Fruit fly (Drosophila melanogaster) whole organism, prepupa: Measurements from ENCODE around the gene CG33510.
A peak's percentile ranks its signal among the peaks of the same experiment; 100 is the strongest.

Experiments
- Blimp-1 ChIP-seq: fragments of 200-800 bp; sonication (Bioruptor generic); optimal IDR thresholded peaks from 3 replicates; lab custom pipeline; 2017; ENCODE audit warnings: missing biosample characterization, missing genetic modification characterization, mild to moderate bottlenecking, moderate library complexity, missing genetic modification reagents
- CG10631 ChIP-seq: fragments of 200-800 bp; sonication (Bioruptor generic); optimal IDR thresholded peaks from 2 replicates; lab custom pipeline; 2016; ENCODE audit warnings: missing biosample characterization, missing genetic modification characterization
- CG11294 ChIP-seq: fragments of 200-800 bp; sonication (Bioruptor generic); IDR thresholded peaks from 2 replicates; pipeline ENCODE4 v1.3.6; 2022; ENCODE audit warnings: missing biosample characterization, missing genetic modification characterization
- CG16779 ChIP-seq: fragments of 200-800 bp; sonication (Bioruptor generic); optimal IDR thresholded peaks from 3 replicates; lab custom pipeline; 2017; ENCODE audit warnings: missing biosample characterization, mild to moderate bottlenecking, missing genetic modification characterization
- CG31627 ChIP-seq: fragments of 200-800 bp; sonication (Bioruptor generic); optimal IDR thresholded peaks from 3 replicates; lab custom pipeline; 2016; ENCODE audit warnings: missing biosample characterization, missing genetic modification characterization
- CG32006 ChIP-seq: fragments of 200-800 bp; sonication (Bioruptor generic); optimal IDR thresholded peaks from 3 replicates; lab custom pipeline; 2017; ENCODE audit warnings: missing biosample characterization, mild to moderate bottlenecking, missing genetic modification characterization
- CG3919 ChIP-seq: fragments of 200-800 bp; sonication (Bioruptor generic); optimal IDR thresholded peaks from 3 replicates; lab custom pipeline; 2016; ENCODE audit warnings: missing biosample characterization, missing genetic modification characterization
- CG4318 ChIP-seq: fragments of 200-800 bp; sonication (Bioruptor generic); optimal IDR thresholded peaks from 3 replicates; lab custom pipeline; 2017; ENCODE audit warnings: missing biosample characterization, mild to moderate bottlenecking, missing genetic modification characterization
- CG6276 ChIP-seq: fragments of 200-800 bp; sonication (Bioruptor generic); optimal IDR thresholded peaks from 2 replicates; lab custom pipeline; 2017; ENCODE audit warnings: missing biosample characterization, mild to moderate bottlenecking, missing genetic modification characterization
- CG6792 ChIP-seq: fragments of 200-800 bp; sonication (Bioruptor generic); optimal IDR thresholded peaks from 3 replicates; lab custom pipeline; 2016; ENCODE audit warnings: missing biosample characterization, missing genetic modification characterization
- CG6854 ChIP-seq: fragments of 200-800 bp; sonication (Bioruptor generic); optimal IDR thresholded peaks from 2 replicates; lab custom pipeline; 2017; ENCODE audit warnings: missing biosample characterization, mild to moderate bottlenecking, missing genetic modification characterization
- CG8319 ChIP-seq: fragments of 200-800 bp; sonication (Bioruptor generic); optimal IDR thresholded peaks from 3 replicates; lab custom pipeline; 2016; ENCODE audit warnings: missing biosample characterization, missing genetic modification characterization
- CG8632 ChIP-seq: fragments of 200-800 bp; sonication (Bioruptor generic); optimal IDR thresholded peaks from 3 replicates; lab custom pipeline; 2016; ENCODE audit warnings: missing biosample characterization, missing genetic modification characterization
- Eip75B ChIP-seq: fragments of 200-800 bp; sonication (Bioruptor generic); optimal IDR thresholded peaks from 3 replicates; lab custom pipeline; 2016; ENCODE audit warnings: missing biosample characterization, missing genetic modification characterization
- Eip78C ChIP-seq: fragments of 200-800 bp; sonication (Bioruptor generic); peaks from one replicate; lab custom pipeline; 2016; ENCODE audit warnings: missing biosample characterization, missing genetic modification characterization
- Eip93F ChIP-seq: fragments of 200-800 bp; sonication (Bioruptor generic); optimal IDR thresholded peaks from 2 replicates; lab custom pipeline; 2016; ENCODE audit warnings: missing biosample characterization, mild to moderate bottlenecking, missing genetic modification characterization
- Ets96B ChIP-seq: fragments of 200-800 bp; optimal IDR thresholded peaks from 2 replicates; lab custom pipeline; 2019; ENCODE audit warnings: missing biosample characterization, mild to moderate bottlenecking, missing genetic modification characterization, moderate library complexity
- Hr38 ChIP-seq: sonication (Bioruptor generic); optimal IDR thresholded peaks from 2 replicates; lab custom pipeline; 2016; ENCODE audit warnings: missing biosample characterization, missing genetic modification characterization
- Met ChIP-seq: fragments of 200-800 bp; sonication (Bioruptor generic); optimal IDR thresholded peaks from 3 replicates; lab custom pipeline; 2016; ENCODE audit warnings: missing biosample characterization, missing genetic modification characterization
- eg ChIP-seq: fragments of 200-800 bp; sonication (Bioruptor generic); IDR thresholded peaks from 3 replicates; pipeline ENCODE4 v1.3.6; 2022; ENCODE audit warnings: missing biosample characterization, missing genetic modification characterization
- fd85E ChIP-seq: fragments of 200-800 bp; sonication (Bioruptor generic); optimal IDR thresholded peaks from 3 replicates; lab custom pipeline; 2016; ENCODE audit warnings: missing biosample characterization, missing genetic modification characterization
- fkh ChIP-seq: fragments of 200-800 bp; sonication (Bioruptor generic); optimal IDR thresholded peaks from 3 replicates; lab custom pipeline; 2017; ENCODE audit warnings: missing biosample characterization, mild to moderate bottlenecking, missing genetic modification characterization, moderate library complexity
- ss ChIP-seq, 2 experiments: fragments of 200-800 bp; sonication (Bioruptor generic); optimal IDR thresholded peaks; 2 replicates in 1 of 2; 3 replicates in 1 of 2; lab custom pipeline; 2017 to 2018; ENCODE audit warnings: mild to moderate bottlenecking in 2 of 2, missing biosample characterization in 2 of 2, missing genetic modification characterization in 2 of 2, moderate library complexity in 1 of 2
- topi ChIP-seq: fragments of 200-800 bp; sonication (Bioruptor generic); optimal IDR thresholded peaks from 3 replicates; lab custom pipeline; 2016; ENCODE audit warnings: missing biosample characterization, missing genetic modification characterization

Gene CG33510

DNA sequence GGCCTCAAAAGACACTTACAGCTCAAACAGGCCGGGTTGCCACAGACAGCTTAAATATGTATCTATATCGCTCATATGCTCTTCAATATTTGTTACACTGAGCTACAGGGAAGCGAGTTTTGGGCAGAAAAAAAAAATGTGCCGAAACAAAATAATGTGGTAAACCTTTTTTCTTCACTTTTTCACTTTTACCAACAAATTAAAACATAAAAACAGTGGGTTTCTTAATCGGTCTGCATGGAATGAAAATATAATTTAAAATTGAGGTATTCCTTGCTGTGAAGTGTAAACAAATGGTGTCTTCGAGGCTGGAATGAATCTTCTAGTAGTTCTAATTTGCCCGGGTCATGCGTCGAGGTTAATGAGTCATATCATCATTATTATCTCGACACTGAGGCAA, 45.4 kb downstream of the CG33510 start (continued):
- TF ChIP-seq CG8632 (GFP tag; lab: Kevin White, UChicago) (peak; percentile 33), Eip93F (GFP tag; lab: Kevin White, UChicago) (no peak), Ets96B (no peak), topi (peak; percentile 32), CG6854 (GFP tag; lab: Kevin White, UChicago) (no peak), fd85E (GFP tag; lab: Kevin White, UChicago) (no peak), Hr38 (GFP tag; lab: Kevin White, UChicago) (no peak), Blimp-1 (GFP tag; lab: Kevin White, UChicago) (no peak), CG10631 (GFP tag; lab: Kevin White, UChicago) (no peak), CG31627 (GFP tag; lab: Kevin White, UChicago) (no peak), CG3919 (peak; percentile 28), CG6792 (peak; percentile 28), ss (GFP tag; optimal IDR thresholded peaks at IDR 0.05; lab: Kevin White, UChicago) (no peak), eg (GFP tag; lab: Robert Waterston, UW) (peak; percentile 52; the same call in 2 of the 3 replicates), CG16779 (tag; lab: Kevin White, UChicago) (no peak), Eip75B (GFP tag; lab: Kevin White, UChicago) (peak; percentile 24), CG6276 (GFP tag; lab: Kevin White, UChicago) (peak; percentile 14), CG4318 (GFP tag; lab: Kevin White, UChicago) (no peak), Met (GFP tag; lab: Kevin White, UChicago) (peak; percentile 24), CG32006 (no peak), CG8319 (GFP tag; lab: Kevin White, UChicago) (no peak)
- TF ChIP-seq, all 60 proteins: peak for 27

DNA sequence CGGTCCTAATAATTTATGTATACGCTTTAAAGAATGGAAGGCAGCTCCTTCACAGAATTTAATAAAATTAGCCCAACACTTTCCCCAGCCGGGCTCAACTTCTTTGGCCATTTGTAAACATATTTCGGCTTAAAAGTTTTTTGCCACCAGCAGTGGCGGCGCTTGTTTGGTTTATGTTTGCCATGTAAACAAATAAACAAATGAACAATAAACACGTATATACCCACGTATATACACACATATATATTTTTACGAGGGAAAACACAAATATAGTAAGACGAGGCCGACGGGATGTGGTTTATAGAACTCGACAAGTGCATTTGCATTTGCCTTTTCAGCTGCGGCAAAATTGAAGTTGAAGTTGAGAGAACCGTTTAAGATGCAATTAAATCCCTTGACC, 46.4 kb downstream of the CG33510 start:
- TF ChIP-seq Hr38 (GFP tag; lab: Kevin White, UChicago) (no peak), fkh (GFP tag; lab: Kevin White, UChicago) (peak; percentile 52), Eip93F (GFP tag; lab: Kevin White, UChicago) (no peak), CG11294 (GFP tag; lab: Robert Waterston, UW) (no peak), CG10631 (GFP tag; lab: Kevin White, UChicago) (no peak), Eip78C (GFP tag; lab: Kevin White, UChicago) (no peak)

DNA sequence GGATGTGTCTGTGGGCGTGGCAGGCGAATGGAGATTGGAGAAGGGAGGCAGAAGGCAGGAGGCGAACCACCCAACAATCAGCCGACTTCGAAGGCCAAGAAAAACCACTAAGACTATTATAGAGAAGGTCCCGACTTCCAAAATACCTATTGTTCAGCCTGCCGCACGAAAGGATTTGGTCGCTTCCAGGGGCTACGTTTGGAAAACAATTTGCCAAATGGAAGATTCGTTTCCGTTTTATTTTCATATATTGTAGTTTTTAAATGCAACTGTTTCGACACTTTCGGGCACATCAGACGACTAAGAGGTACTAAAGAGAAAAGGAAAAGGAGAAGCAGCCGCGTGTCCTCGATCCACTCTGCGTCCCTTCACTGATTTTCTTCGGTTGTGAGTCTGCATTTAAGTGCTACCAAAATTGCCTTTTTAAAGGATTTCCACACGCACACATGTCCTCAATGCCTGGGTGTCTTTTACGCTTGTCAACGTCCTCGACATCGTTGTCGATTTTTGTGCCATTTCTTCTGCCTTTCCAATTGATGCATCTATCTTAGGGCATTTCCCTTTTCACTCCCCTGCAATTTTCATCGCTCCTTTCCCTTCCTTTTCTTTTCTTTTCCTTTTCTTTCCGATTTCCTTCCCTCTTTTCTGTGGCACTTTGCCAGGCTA, 48.3 kb downstream of the CG33510 start:
- TF ChIP-seq Ets96B: no peak
- peak; percentile 55 for TF ChIP-seq Eip78C (GFP tag; lab: Kevin White, UChicago)
- no peak for TF ChIP-seq CG4318 (GFP tag; lab: Kevin White, UChicago)
- TF ChIP-seq eg (GFP tag; lab: Robert Waterston, UW): no peak
- TF ChIP-seq CG32006: peak; percentile 1
- no peak for TF ChIP-seq Blimp-1 (GFP tag; lab: Kevin White, UChicago)

DNA sequence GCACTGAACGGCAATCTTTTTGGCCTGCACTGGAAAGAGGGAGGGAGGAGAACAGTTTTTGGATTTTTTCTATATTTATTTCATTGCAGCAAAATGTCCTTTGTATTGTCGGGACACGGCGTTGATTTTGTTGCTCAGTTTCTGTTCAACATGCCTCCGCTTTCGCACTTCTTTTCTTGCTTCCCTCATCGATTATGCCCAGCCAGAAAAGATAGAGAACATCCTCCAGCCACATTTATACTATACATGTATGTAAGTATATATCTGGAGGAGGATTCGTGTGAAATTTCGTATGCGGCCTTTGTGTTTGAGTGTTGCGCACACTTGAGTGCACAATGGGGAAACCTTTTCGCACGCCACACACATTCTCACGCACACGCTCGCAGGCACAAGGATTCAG, 49.7 kb downstream of the CG33510 start:
- TF ChIP-seq CG32006: no peak
- peak in 1 of 2 experiments; percentile 1 for TF ChIP-seq ss (GFP tag; optimal IDR thresholded peaks at IDR 0.05; lab: Kevin White, UChicago)
- TF ChIP-seq, all 60 proteins: peak for 1

DNA sequence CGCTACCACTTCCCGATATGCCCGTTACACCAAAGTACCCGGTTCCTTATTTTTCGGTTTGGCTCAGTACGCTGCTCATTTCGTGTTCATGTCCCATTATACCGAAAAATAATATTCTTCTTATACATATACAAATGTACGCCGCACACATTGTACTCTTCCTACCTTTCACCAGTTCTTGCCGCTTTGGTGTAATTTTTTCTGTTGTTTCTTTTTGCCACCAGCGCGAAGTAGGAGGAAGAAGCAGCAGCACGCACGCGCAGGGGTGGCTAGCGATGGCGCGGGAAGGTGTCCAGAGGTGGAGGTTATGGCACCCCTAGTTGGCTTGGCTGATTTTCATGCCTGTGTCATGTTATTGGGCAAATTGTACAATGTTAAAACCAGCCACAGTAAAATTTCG, 50.8 kb downstream of the CG33510 start:
- TF ChIP-seq ss (GFP tag; optimal IDR thresholded peaks at IDR 0.05; lab: Kevin White, UChicago): peak in 1 of 2 experiments; percentile 66
- peak; percentile 9 for TF ChIP-seq Eip78C (GFP tag; lab: Kevin White, UChicago)
- TF ChIP-seq Blimp-1 (GFP tag; lab: Kevin White, UChicago): no peak
- no peak for TF ChIP-seq CG8319 (GFP tag; lab: Kevin White, UChicago)
- TF ChIP-seq, all 60 proteins: peak for 2
